Worm (Caenorhabditis elegans): ENCODE data around the gene F58F9.3.

DNA sequence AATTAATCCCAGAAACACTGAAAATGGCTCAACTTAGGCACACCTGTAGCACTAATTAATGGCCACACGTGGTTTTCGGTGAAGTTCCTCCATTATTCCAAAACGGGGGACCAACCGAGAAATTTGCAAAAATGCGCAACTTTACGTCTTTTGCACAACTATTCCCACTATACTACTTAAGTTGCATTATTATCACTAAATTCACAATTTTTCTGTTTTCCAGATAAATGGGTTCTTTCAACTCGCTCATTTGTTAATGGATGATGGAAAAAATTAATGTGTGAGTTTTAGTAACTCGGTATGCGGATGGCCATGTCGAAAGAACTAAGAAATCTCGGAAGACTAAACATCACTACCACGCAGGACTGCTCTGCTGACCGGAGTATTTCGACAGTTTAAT lies 21.6 kb downstream of the F58F9.3 start, which contains the start of gene T13A10.64:
- TF ChIP-seq ceh-82 (tag; optimal IDR thresholded peaks at IDR 0.05) (no peak), nhr-237 (tag; optimal IDR thresholded peaks at IDR 0.05) (no peak), egl-27 (tag; optimal IDR thresholded peaks at IDR 0.05) (no peak), lin-39 (tag; optimal IDR thresholded peaks at IDR 0.05) (no peak), unc-55 (GFP tag; optimal IDR thresholded peaks at IDR 0.05) (no peak), nhr-11 (tag; optimal IDR thresholded peaks at IDR 0.05) (no peak), nhr-12 (tag; optimal IDR thresholded peaks at IDR 0.05) (no peak), unc-39 (tag; optimal IDR thresholded peaks at IDR 0.05) (no peak), ZK546.5 (tag; optimal IDR thresholded peaks at IDR 0.05) (no peak), elt-3 (tag; optimal IDR thresholded peaks at IDR 0.05) (no peak), ama-1 (optimal IDR thresholded peaks at IDR 0.05) (no peak), alr-1 (tag; optimal IDR thresholded peaks at IDR 0.05) (no peak), ztf-11 (tag; optimal IDR thresholded peaks at IDR 0.05) (no peak)

All from whole organism, L2 larva.